Worm (Caenorhabditis elegans) whole organism, L4/young adult: Measurements from ENCODE around the gene srpa-72.

Experiments used
- W03F9.2 ChIP-seq: fragments of 150-350 bp; optimal IDR thresholded peaks from 2 replicates; lab custom pipeline; 2014; ENCODE audit warnings: missing biosample characterization, missing genetic modification characterization
- dao-5 ChIP-seq: sonication (generic microtip); optimal IDR thresholded peaks from 2 replicates; lab custom pipeline; 2016; ENCODE audit warnings: missing genotype, missing genetic modification characterization, moderate library complexity, missing compliant biosample characterization
- him-1 ChIP-seq: sonication (generic microtip); optimal IDR thresholded peaks from 2 replicates; lab custom pipeline; 2016; ENCODE audit warnings: missing genotype, missing genetic modification reagents, missing genetic modification characterization, missing compliant biosample characterization

ce11 chrII:2827859-2828403 lies 40.6 kb downstream of the srpa-72 start, which contains the start of gene K12H6.8:
- TF ChIP-seq W03F9.2 (tag; lab: Kevin White, UChicago) (no peak), dao-5 (tag; lab: Kevin White, UChicago) (no peak), him-1 (tag; lab: Kevin White, UChicago) (no peak)
